Worm (Caenorhabditis elegans) whole organism, young adult: ENCODE data around the gene Y62E10A.13.

Experiments
- B0336.3 ChIP-seq: fragments of 200-800 bp; sonication (Bioruptor generic); IDR thresholded peaks from 2 replicates; pipeline ENCODE4 v1.3.6; 2022; ENCODE audit warnings: missing genetic modification characterization, missing compliant biosample characterization
- C06A6.2 ChIP-seq: fragments of 200-800 bp; sonication (Bioruptor generic); conservative IDR thresholded peaks from 2 replicates; pipeline ENCODE4 v1.3.6; 2022; ENCODE audit warnings: missing genetic modification characterization, missing compliant biosample characterization
- ama-1 ChIP-seq, 3 experiments: fragments of 150-350 bp in 1 of 3; sonication (generic microtip) in 2 of 3; optimal IDR thresholded peaks; 2 replicates each; lab custom pipeline; 2014 to 2018; ENCODE audit warnings: missing biosample characterization in 2 of 3, missing genetic modification characterization in 2 of 3, missing genetic modification reagents in 2 of 3
- attf-5 ChIP-seq: fragments of 200-800 bp; sonication (Bioruptor generic); optimal IDR thresholded peaks from 2 replicates; lab custom pipeline; 2018; ENCODE audit warnings: mild to moderate bottlenecking, missing genetic modification characterization, missing compliant biosample characterization
- dox-1 ChIP-seq: fragments of 200-800 bp; sonication (Bioruptor generic); IDR thresholded peaks from 2 replicates; pipeline ENCODE4 v1.3.6; 2022; ENCODE audit warnings: missing genetic modification reagents, missing genetic modification characterization, missing compliant biosample characterization
- mcd-1 ChIP-seq: fragments of 200-800 bp; sonication (Bioruptor generic); IDR thresholded peaks from 2 replicates; pipeline ENCODE4 v1.3.6; 2022; ENCODE audit warnings: missing genetic modification reagents, missing genetic modification characterization, missing compliant biosample characterization
- nfyb-1 ChIP-seq: fragments of 200-800 bp; sonication (Bioruptor generic); IDR thresholded peaks from 2 replicates; pipeline ENCODE4 v1.3.6; 2022; ENCODE audit warnings: missing genetic modification reagents, missing genetic modification characterization, missing compliant biosample characterization
- zfh-2 ChIP-seq: fragments of 200-800 bp; sonication (Bioruptor generic); conservative IDR thresholded peaks from 2 replicates; pipeline ENCODE4 v1.3.6; 2022; ENCODE audit warnings: missing genetic modification reagents, missing genetic modification characterization, missing compliant biosample characterization

- TF ChIP-seq mcd-1 (peak; percentile 91), nfyb-1 (GFP tag; lab: Robert Waterston, UW) (no peak), B0336.3 (GFP tag; lab: Robert Waterston, UW) (no peak), zfh-2 (no peak), dox-1 (GFP tag; lab: Robert Waterston, UW) (peak; percentile 59), attf-5 (peak; percentile 74), ama-1 (optimal IDR thresholded peaks at IDR 0.05; lab: Kevin White, UChicago) (no peak), ama-1 (GFP tag; optimal IDR thresholded peaks at IDR 0.05; lab: Kevin White, UChicago) (no peak), C06A6.2 (no peak)
These were observed 12.8 kb downstream of the Y62E10A.13 start, which contains the start of the genes Y62E10A.20, Y62E10A.23 and mdt-9 for ce11 chrIV:13386043-13386442.
